Fruit fly (Drosophila melanogaster) whole organism, embryonic: ENCODE measurements around the gene CG32192.

Source experiments
- CG10267 ChIP-seq: fragments of 200-800 bp; sonication (Bioruptor generic); optimal IDR thresholded peaks from 2 replicates; lab custom pipeline; 2018; ENCODE audit warnings: missing biosample characterization, mild to moderate bottlenecking, missing genetic modification characterization, moderate library complexity
- CG10979 ChIP-seq: fragments of 200-800 bp; sonication (Bioruptor generic); optimal IDR thresholded peaks from 2 replicates; lab custom pipeline; 2018; ENCODE audit warnings: missing biosample characterization, mild to moderate bottlenecking, missing genetic modification characterization, moderate library complexity
- CG12769 ChIP-seq: fragments of 200-800 bp; sonication (Bioruptor generic); optimal IDR thresholded peaks from 2 replicates; lab custom pipeline; 2019; ENCODE audit warnings: missing biosample characterization, mild to moderate bottlenecking, missing genetic modification characterization, moderate library complexity
- CG15011 ChIP-seq: fragments of 200-800 bp; sonication (Bioruptor generic); optimal IDR thresholded peaks from 3 replicates; lab custom pipeline; 2018; ENCODE audit warnings: missing biosample characterization, mild to moderate bottlenecking, missing genetic modification characterization
- CG15269 ChIP-seq: fragments of 200-800 bp; sonication (Bioruptor generic); optimal IDR thresholded peaks from 2 replicates; lab custom pipeline; 2018; ENCODE audit warnings: missing biosample characterization, mild to moderate bottlenecking, missing genetic modification characterization, moderate library complexity
- CG1647 ChIP-seq: fragments of 200-800 bp; sonication (Bioruptor generic); optimal IDR thresholded peaks from 3 replicates; lab custom pipeline; 2016; ENCODE audit warnings: missing biosample characterization, missing genetic modification characterization
- CG18011 ChIP-seq: fragments of 200-800 bp; sonication (Bioruptor generic); optimal IDR thresholded peaks from 2 replicates; lab custom pipeline; 2017; ENCODE audit warnings: missing biosample characterization, missing genetic modification characterization, mild to moderate bottlenecking, moderate library complexity, missing genotype
- CG18619 ChIP-seq: fragments of 200-800 bp; sonication (Bioruptor generic); optimal IDR thresholded peaks from 3 replicates; lab custom pipeline; 2017; ENCODE audit warnings: missing biosample characterization, mild to moderate bottlenecking, missing genetic modification characterization
- CG2129 ChIP-seq: fragments of 200-800 bp; sonication (Bioruptor generic); IDR thresholded peaks from 2 replicates; pipeline ENCODE4 v1.3.6; 2022; ENCODE audit warnings: missing biosample characterization, missing genetic modification characterization; ENCODE audit not compliant: partially characterized antibody
- CG31388 ChIP-seq: fragments of 200-800 bp; sonication (Bioruptor generic); optimal IDR thresholded peaks from 2 replicates; lab custom pipeline; 2016; ENCODE audit warnings: missing biosample characterization, missing genetic modification characterization
- CG3163 ChIP-seq: fragments of 200-800 bp; sonication (Bioruptor generic); optimal IDR thresholded peaks from 3 replicates; lab custom pipeline; 2016; ENCODE audit warnings: missing biosample characterization, missing genetic modification characterization
- CG34224 ChIP-seq: fragments of 200-800 bp; sonication (Bioruptor generic); IDR thresholded peaks from 3 replicates; pipeline ENCODE4 v1.3.6; 2022; ENCODE audit warnings: missing biosample characterization, missing genetic modification characterization; ENCODE audit not compliant: partially characterized antibody
- CG34376 ChIP-seq: fragments of 200-800 bp; sonication (Bioruptor generic); optimal IDR thresholded peaks from 2 replicates; lab custom pipeline; 2018; ENCODE audit warnings: missing biosample characterization, mild to moderate bottlenecking, missing genetic modification characterization
- CG3847 ChIP-seq: fragments of 200-800 bp; sonication (Bioruptor generic); IDR thresholded peaks from 2 replicates; pipeline ENCODE4 v1.3.6; 2022; ENCODE audit warnings: missing biosample characterization, missing genetic modification characterization
- CG4820 ChIP-seq: fragments of 200-800 bp; sonication (Bioruptor generic); optimal IDR thresholded peaks from 3 replicates; lab custom pipeline; 2016; ENCODE audit warnings: missing biosample characterization, missing genetic modification characterization
- CG9876 ChIP-seq: fragments of 200-800 bp; sonication (Bioruptor generic); optimal IDR thresholded peaks from 2 replicates; lab custom pipeline; 2016; ENCODE audit warnings: missing biosample characterization, missing genetic modification characterization
- D19B ChIP-seq: fragments of 200-800 bp; sonication (Bioruptor generic); optimal IDR thresholded peaks from 2 replicates; lab custom pipeline; 2017; ENCODE audit warnings: missing biosample characterization, mild to moderate bottlenecking, missing genetic modification characterization
- Dad ChIP-seq: fragments of 200-800 bp; sonication (Bioruptor generic); optimal IDR thresholded peaks from 3 replicates; lab custom pipeline; 2016; ENCODE audit warnings: missing biosample characterization, missing genetic modification characterization
- Deaf1 ChIP-seq: fragments of 200-800 bp; optimal IDR thresholded peaks from 3 replicates; lab custom pipeline; 2019; ENCODE audit warnings: missing biosample characterization, mild to moderate bottlenecking, missing genetic modification characterization, moderate library complexity
- Dp ChIP-seq: fragments of 200-800 bp; sonication (Bioruptor generic); optimal IDR thresholded peaks from 2 replicates; lab custom pipeline; 2018; ENCODE audit warnings: missing biosample characterization, mild to moderate bottlenecking, missing genetic modification characterization, moderate library complexity
- GATAe ChIP-seq: fragments of 200-800 bp; sonication (Bioruptor generic); conservative IDR thresholded peaks from 2 replicates; pipeline ENCODE4 v1.3.6; 2022; ENCODE audit warnings: missing biosample characterization, missing genetic modification characterization
- Gsc ChIP-seq: fragments of 200-800 bp; sonication (Bioruptor generic); IDR thresholded peaks from 2 replicates; pipeline ENCODE4 v1.3.6; 2022; ENCODE audit warnings: missing biosample characterization, missing genetic modification characterization
- HmgZ ChIP-seq: fragments of 200-800 bp; sonication (Bioruptor generic); optimal IDR thresholded peaks from 2 replicates; lab custom pipeline; 2018; ENCODE audit warnings: missing biosample characterization, mild to moderate bottlenecking, missing genetic modification characterization
- Hr3 ChIP-seq: fragments of 200-800 bp; sonication (Bioruptor generic); optimal IDR thresholded peaks from 3 replicates; lab custom pipeline; 2016; ENCODE audit warnings: missing biosample characterization, missing genetic modification characterization
- MESR4 ChIP-seq: fragments of 200-800 bp; sonication (Bioruptor generic); optimal IDR thresholded peaks from 2 replicates; lab custom pipeline; 2018; ENCODE audit warnings: missing biosample characterization, mild to moderate bottlenecking, missing genetic modification characterization, moderate library complexity
- Med ChIP-seq: fragments of 200-800 bp; sonication (Bioruptor generic); peaks from one replicate; lab custom pipeline; 2016; ENCODE audit warnings: missing biosample characterization, missing genetic modification characterization, mild to moderate bottlenecking, inconsistent platforms, moderate library complexity
- Poxn ChIP-seq: fragments of 200-800 bp; sonication (Bioruptor generic); IDR thresholded peaks from 2 replicates; pipeline ENCODE4 v1.3.6; 2022; ENCODE audit warnings: missing biosample characterization, missing genetic modification characterization
- Trl ChIP-seq, 3 experiments: fragments of >200 bp in 2 of 3; fragments of 200-800 bp in 1 of 3; sonication (Bioruptor generic) in 1 of 3; optimal IDR thresholded peaks; 2 replicates in 1 of 3; 3 replicates in 2 of 3; lab custom pipeline; 2016 to 2017; ENCODE audit warnings: missing biosample characterization in 1 of 3, missing genetic modification characterization in 1 of 3
- bigmax ChIP-seq: fragments of 200-800 bp; sonication (Bioruptor generic); optimal IDR thresholded peaks from 2 replicates; lab custom pipeline; 2018; ENCODE audit warnings: missing biosample characterization, mild to moderate bottlenecking, missing genetic modification characterization
- bowl ChIP-seq: fragments of 200-800 bp; sonication (Bioruptor generic); IDR thresholded peaks from 2 replicates; pipeline ENCODE4 v1.3.6; 2022; ENCODE audit warnings: missing biosample characterization, missing genetic modification characterization
- caup ChIP-seq: fragments of 200-800 bp; sonication (Bioruptor generic); optimal IDR thresholded peaks from 3 replicates; lab custom pipeline; 2017; ENCODE audit warnings: missing biosample characterization, mild to moderate bottlenecking, missing genetic modification characterization, moderate library complexity; ENCODE audit not compliant: severe bottlenecking
- chinmo ChIP-seq: fragments of 200-800 bp; sonication (Bioruptor generic); IDR thresholded peaks from 4 replicates; pipeline ENCODE4 v1.3.6; 2022; ENCODE audit warnings: missing biosample characterization, missing genetic modification characterization; ENCODE audit not compliant: partially characterized antibody
- chm ChIP-seq: fragments of 200-800 bp; sonication (Bioruptor generic); IDR thresholded peaks from 2 replicates; pipeline ENCODE4 v1.3.6; 2022; ENCODE audit warnings: missing biosample characterization, missing genetic modification characterization
- emc ChIP-seq: fragments of 200-800 bp; sonication (Bioruptor generic); optimal IDR thresholded peaks from 2 replicates; lab custom pipeline; 2016; ENCODE audit warnings: missing biosample characterization, missing genetic modification characterization
- gro ChIP-seq: fragments of 200-800 bp; sonication (Bioruptor generic); optimal IDR thresholded peaks from 2 replicates; lab custom pipeline; 2016; ENCODE audit warnings: missing biosample characterization, missing genetic modification characterization
- hbn ChIP-seq: fragments of 200-800 bp; sonication (Bioruptor generic); IDR thresholded peaks from 2 replicates; pipeline ENCODE4 v1.3.6; 2022; ENCODE audit warnings: missing biosample characterization, missing genetic modification characterization; ENCODE audit not compliant: partially characterized antibody
- lola ChIP-seq, 3 experiments: fragments of >200 bp in 2 of 3; fragments of 200-800 bp in 1 of 3; sonication (Bioruptor generic) in 1 of 3; optimal IDR thresholded peaks; 2 replicates each; lab custom pipeline; 2017 to 2019; ENCODE audit warnings: missing biosample characterization in 3 of 3, missing genetic modification characterization in 3 of 3, mild to moderate bottlenecking in 1 of 3, moderate library complexity in 1 of 3
- mld ChIP-seq: fragments of 200-800 bp; sonication (Bioruptor generic); IDR thresholded peaks from 3 replicates; pipeline ENCODE4 v1.3.6; 2022; ENCODE audit warnings: missing biosample characterization, missing genetic modification characterization; ENCODE audit not compliant: partially characterized antibody
- nerfin-2 ChIP-seq: fragments of 200-800 bp; sonication (Bioruptor generic); IDR thresholded peaks from 2 replicates; pipeline ENCODE4 v1.3.6; 2022; ENCODE audit warnings: missing biosample characterization, missing genetic modification characterization; ENCODE audit not compliant: partially characterized antibody
- odd ChIP-seq: fragments of 200-800 bp; sonication (Bioruptor generic); optimal IDR thresholded peaks from 2 replicates; lab custom pipeline; 2017; ENCODE audit warnings: missing biosample characterization, mild to moderate bottlenecking, missing genetic modification characterization
- peb ChIP-seq: fragments of 200-800 bp; sonication (Bioruptor generic); IDR thresholded peaks from 2 replicates; pipeline ENCODE4 v1.3.6; 2022; ENCODE audit warnings: missing biosample characterization, missing genetic modification characterization
- pnt ChIP-seq: fragments of 200-800 bp; sonication (Bioruptor generic); optimal IDR thresholded peaks from 3 replicates; lab custom pipeline; 2016; ENCODE audit warnings: missing biosample characterization, missing genetic modification characterization
- psq ChIP-seq: fragments of 200-800 bp; sonication (Bioruptor generic); optimal IDR thresholded peaks from 2 replicates; lab custom pipeline; 2017; ENCODE audit warnings: missing biosample characterization, missing genetic modification characterization
- sc ChIP-seq, 3 experiments: fragments of >200 bp in 2 of 3; fragments of 200-800 bp in 1 of 3; sonication (Bioruptor generic) in 1 of 3; optimal IDR thresholded peaks; 2 replicates in 2 of 3; 3 replicates in 1 of 3; lab custom pipeline; 2017; ENCODE audit warnings: mild to moderate bottlenecking in 1 of 3, missing biosample characterization in 1 of 3, missing genetic modification characterization in 1 of 3, missing genetic modification reagents in 1 of 3
- slou ChIP-seq: fragments of 200-800 bp; sonication (Bioruptor generic); optimal IDR thresholded peaks from 3 replicates; lab custom pipeline; 2016; ENCODE audit warnings: missing biosample characterization, missing genetic modification characterization
- toy ChIP-seq: fragments of 200-800 bp; sonication (Bioruptor generic); IDR thresholded peaks from 2 replicates; pipeline ENCODE4 v1.3.6; 2022; ENCODE audit warnings: missing biosample characterization, missing genetic modification characterization
- trem ChIP-seq: fragments of 200-800 bp; optimal IDR thresholded peaks from 3 replicates; lab custom pipeline; 2019; ENCODE audit warnings: missing biosample characterization, mild to moderate bottlenecking, missing genetic modification characterization, moderate library complexity

CG32192 gene

dm6 chr3L:18029546-18030300 lies 10.4 kb upstream of the CG32192 start (continued):
- TF ChIP-seq chm (GFP tag; lab: Robert Waterston, UW) (no peak), Gsc (no peak), hbn (GFP tag; lab: Robert Waterston, UW) (peak; percentile 13; the same call in 1 of the 2 replicates), Dp (no peak), GATAe (GFP tag; lab: Robert Waterston, UW) (peak; percentile 82), pnt (GFP tag; lab: Kevin White, UChicago) (peak; percentile 35), CG3847 (no peak), toy (GFP tag; lab: Robert Waterston, UW) (peak; percentile 32; the same call in 1 of the 2 replicates), emc (no peak), CG3163 (peak; percentile 69), D19B (GFP tag; lab: Kevin White, UChicago) (no peak), CG10979 (tag; lab: Kevin White, UChicago) (peak; percentile 49), MESR4 (peak; percentile 4), slou (GFP tag; lab: Kevin White, UChicago) (peak; percentile 46), Poxn (GFP tag; lab: Robert Waterston, UW) (no peak), CG18619 (GFP tag; lab: Kevin White, UChicago) (peak; percentile 76), caup (GFP tag; lab: Kevin White, UChicago) (peak; percentile 82), Dad (GFP tag; lab: Kevin White, UChicago) (peak; percentile 49), chinmo (GFP tag; lab: Robert Waterston, UW) (peak; percentile 97), sc (optimal IDR thresholded peaks at IDR 0.05; lab: Kevin White, UChicago) (no peak), sc (GFP tag; optimal IDR thresholded peaks at IDR 0.05; lab: Kevin White, UChicago) (peak; percentile 77), CG10267 (tag; lab: Kevin White, UChicago) (peak; percentile 21), Hr3 (GFP tag; lab: Kevin White, UChicago) (peak; percentile 83), psq (GFP tag; lab: Kevin White, UChicago) (peak; percentile 69), CG34376 (peak; percentile 84), mld (0 out of 3 replicates have a peak, but pooled peaks have one; percentile 7), peb (no peak), bowl (GFP tag; lab: Robert Waterston, UW) (0 out of 2 replicates have a peak, but pooled peaks have one; percentile 22), trem (tag; lab: Kevin White, UChicago) (peak; percentile 19), CG31388 (GFP tag; lab: Kevin White, UChicago) (no peak), Trl (optimal IDR thresholded peaks at IDR 0.05; lab: Kevin White, UChicago) (peak; percentile 89 to 93), Trl (GFP tag; optimal IDR thresholded peaks at IDR 0.05; lab: Kevin White, UChicago) (peak; percentile 81), CG15011 (GFP tag; lab: Kevin White, UChicago) (peak; percentile 50), odd (GFP tag; lab: Kevin White, UChicago) (peak; percentile 80), CG34224 (GFP tag; lab: Robert Waterston, UW) (peak; percentile 57), gro (GFP tag; lab: Kevin White, UChicago) (peak; percentile 52), CG12769 (tag; lab: Kevin White, UChicago) (peak; percentile 92), CG4820 (GFP tag; lab: Kevin White, UChicago) (peak; percentile 56), Deaf1 (tag; lab: Kevin White, UChicago) (peak; percentile 71), CG1647 (peak; percentile 56), CG9876 (peak; percentile 39), CG15269 (tag; lab: Kevin White, UChicago) (peak; percentile 44), bigmax (GFP tag; lab: Kevin White, UChicago) (peak; percentile 64), nerfin-2 (GFP tag; lab: Robert Waterston, UW) (no peak), lola (GFP tag; optimal IDR thresholded peaks at IDR 0.05; lab: Kevin White, UChicago) (peak in 1 of 3 experiments; percentile 55), CG2129 (no peak), Med (GFP tag; lab: Kevin White, UChicago) (peak; percentile 98), CG18011 (peak; percentile 31), HmgZ (tag; lab: Kevin White, UChicago) (peak; percentile 90)
